Fruit fly (Drosophila melanogaster): ENCODE data around the gene NimB3.

DNA sequence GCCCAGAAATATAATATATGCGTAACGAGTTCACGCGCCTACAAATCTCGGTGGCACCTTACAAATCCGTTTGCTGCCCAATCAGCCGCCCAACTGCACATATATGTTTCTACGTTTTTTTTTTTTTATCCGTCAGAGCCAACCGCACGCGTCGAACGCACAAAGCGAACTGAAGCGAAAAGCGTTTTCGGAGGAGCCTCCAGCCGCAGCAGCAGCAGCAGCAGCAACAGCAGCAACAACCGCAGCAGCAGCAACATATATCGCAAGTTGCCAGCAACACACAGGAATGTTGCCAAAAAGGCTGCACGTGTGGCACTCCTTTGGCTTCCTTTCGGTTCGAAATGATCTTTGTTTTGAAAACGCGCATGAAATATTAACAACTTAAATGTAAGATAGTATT is 33.3 kb upstream of the NimB3 start, which contains the start of gene rk:
- no peak for TF ChIP-seq CG8478 (optimal IDR thresholded peaks at IDR 0.05)
- no peak for TF ChIP-seq CTCF (optimal IDR thresholded peaks at IDR 0.05)

Measured in S2 (cell line).